Worm (Caenorhabditis elegans) whole organism, L2 larva: ENCODE data around the gene ipla-1.

Experiments used
- C34F6.9 ChIP-seq: fragments of 150-350 bp; optimal IDR thresholded peaks from 2 replicates; lab custom pipeline; 2014; ENCODE audit warnings: missing biosample characterization, missing genetic modification characterization
- F13H6.1 ChIP-seq: sonication (generic microtip); optimal IDR thresholded peaks from 2 replicates; lab custom pipeline; 2016; ENCODE audit warnings: missing genetic modification characterization, missing compliant biosample characterization
- R02D3.7 ChIP-seq: fragments of 150-350 bp; optimal IDR thresholded peaks from 2 replicates; lab custom pipeline; 2014; ENCODE audit warnings: missing biosample characterization, missing genetic modification characterization
- Y55F3AM.14 ChIP-seq: fragments of 200-800 bp; sonication (Bioruptor generic); optimal IDR thresholded peaks from 2 replicates; lab custom pipeline; 2018; ENCODE audit warnings: mild to moderate bottlenecking, missing genetic modification characterization, missing compliant biosample characterization
- ZK546.5 ChIP-seq: sonication (generic microtip); optimal IDR thresholded peaks from 2 replicates; lab custom pipeline; 2017; ENCODE audit warnings: missing biosample characterization, missing genetic modification characterization
- ceh-16 ChIP-seq: fragments of 150-350 bp; optimal IDR thresholded peaks from 2 replicates; lab custom pipeline; 2014; ENCODE audit warnings: missing biosample characterization, missing genetic modification characterization
- ceh-82 ChIP-seq: fragments of 150-350 bp; optimal IDR thresholded peaks from 2 replicates; lab custom pipeline; 2014; ENCODE audit warnings: missing biosample characterization, missing genetic modification characterization
- crh-2 ChIP-seq: sonication (generic microtip); optimal IDR thresholded peaks from 2 replicates; lab custom pipeline; 2017; ENCODE audit warnings: missing biosample characterization, missing genetic modification characterization
- egl-27 ChIP-seq: sonication (generic microtip); optimal IDR thresholded peaks from 3 replicates; lab custom pipeline; 2017; ENCODE audit warnings: missing biosample characterization, missing genetic modification reagents, missing genetic modification characterization
- elt-1 ChIP-seq: fragments of 150-350 bp; optimal IDR thresholded peaks from 2 replicates; lab custom pipeline; 2014; ENCODE audit warnings: missing biosample characterization, missing genetic modification characterization
- elt-3 ChIP-seq: sonication (generic microtip); optimal IDR thresholded peaks from 2 replicates; lab custom pipeline; 2017; ENCODE audit warnings: missing biosample characterization, missing genetic modification characterization
- lin-13 ChIP-seq: fragments of 150-350 bp; optimal IDR thresholded peaks from 2 replicates; lab custom pipeline; 2014; ENCODE audit warnings: missing biosample characterization, missing genetic modification reagents, missing genetic modification characterization
- lin-39 ChIP-seq: fragments of 150-350 bp; optimal IDR thresholded peaks from 2 replicates; lab custom pipeline; 2014; ENCODE audit warnings: missing biosample characterization, missing genetic modification reagents, missing genetic modification characterization
- mab-5 ChIP-seq: fragments of 150-350 bp; optimal IDR thresholded peaks from 2 replicates; lab custom pipeline; 2014; ENCODE audit warnings: missing biosample characterization, missing genetic modification characterization
- mbf-1 ChIP-seq: sonication (generic microtip); optimal IDR thresholded peaks from 2 replicates; lab custom pipeline; 2017; ENCODE audit warnings: missing biosample characterization, missing genetic modification characterization
- nhr-12 ChIP-seq: fragments of 150-350 bp; optimal IDR thresholded peaks from 2 replicates; lab custom pipeline; 2014; ENCODE audit warnings: missing biosample characterization, missing genetic modification characterization
- nhr-129 ChIP-seq: fragments of 150-350 bp; optimal IDR thresholded peaks from 2 replicates; lab custom pipeline; 2014; ENCODE audit warnings: missing biosample characterization, missing genetic modification characterization
- nhr-23 ChIP-seq: fragments of 150-350 bp; optimal IDR thresholded peaks from 2 replicates; lab custom pipeline; 2014; ENCODE audit warnings: missing biosample characterization, missing genetic modification reagents, missing genetic modification characterization
- nhr-237 ChIP-seq: fragments of 150-350 bp; optimal IDR thresholded peaks from 2 replicates; lab custom pipeline; 2014; ENCODE audit warnings: missing biosample characterization, missing genetic modification characterization
- nhr-6 ChIP-seq: fragments of 150-350 bp; optimal IDR thresholded peaks from 2 replicates; lab custom pipeline; 2014; ENCODE audit warnings: missing biosample characterization, missing genetic modification characterization
- nhr-77 ChIP-seq: fragments of 150-350 bp; optimal IDR thresholded peaks from 2 replicates; lab custom pipeline; 2014; ENCODE audit warnings: missing biosample characterization, missing genetic modification characterization
- peb-1 ChIP-seq: fragments of 150-350 bp; optimal IDR thresholded peaks from 2 replicates; lab custom pipeline; 2014; ENCODE audit warnings: missing biosample characterization, missing genetic modification characterization
- sem-4 ChIP-seq: fragments of 150-350 bp; optimal IDR thresholded peaks from 2 replicates; lab custom pipeline; 2014; ENCODE audit warnings: missing biosample characterization, missing genetic modification reagents, missing genetic modification characterization
- skn-1 ChIP-seq: sonication (generic microtip); optimal IDR thresholded peaks from 2 replicates; lab custom pipeline; 2017; ENCODE audit warnings: missing biosample characterization, missing genetic modification characterization
- sma-3 ChIP-seq: sonication (generic microtip); optimal IDR thresholded peaks from 2 replicates; lab custom pipeline; 2016; ENCODE audit warnings: missing genetic modification reagents, missing genetic modification characterization, missing compliant biosample characterization
- sma-9 ChIP-seq, 2 experiments: fragments of 150-350 bp in 1 of 2; sonication (generic microtip) in 1 of 2; optimal IDR thresholded peaks; 2 replicates each; lab custom pipeline; 2014 to 2016; ENCODE audit warnings: missing genetic modification characterization in 2 of 2, mild to moderate bottlenecking in 1 of 2, missing biosample characterization in 1 of 2, missing compliant biosample characterization in 1 of 2, missing genetic modification reagents in 1 of 2, moderate library complexity in 1 of 2
- snpc-4 ChIP-seq: fragments of 150-350 bp; optimal IDR thresholded peaks from 2 replicates; lab custom pipeline; 2014; ENCODE audit warnings: missing biosample characterization, missing genetic modification characterization
- unc-39 ChIP-seq: fragments of 150-350 bp; optimal IDR thresholded peaks from 2 replicates; lab custom pipeline; 2014; ENCODE audit warnings: missing biosample characterization, missing genetic modification characterization
- unc-55 ChIP-seq: fragments of 150-350 bp; sonication (generic microtip); optimal IDR thresholded peaks from 3 replicates; lab custom pipeline; 2014; ENCODE audit warnings: missing biosample characterization, missing genetic modification reagents, missing genetic modification characterization
- unc-62 ChIP-seq: fragments of 150-350 bp; optimal IDR thresholded peaks from 2 replicates; lab custom pipeline; 2014; ENCODE audit warnings: missing biosample characterization, missing genetic modification reagents, missing genetic modification characterization
- zag-1 ChIP-seq: fragments of 150-350 bp; optimal IDR thresholded peaks from 2 replicates; lab custom pipeline; 2014; ENCODE audit warnings: missing biosample characterization, missing genetic modification characterization
- ztf-1 ChIP-seq: fragments of 200-800 bp; sonication (Bioruptor generic); conservative IDR thresholded peaks from 2 replicates; pipeline ENCODE4 v1.3.6; 2022; ENCODE audit warnings: missing genetic modification characterization, missing compliant biosample characterization
- ztf-11 ChIP-seq: sonication (generic microtip); optimal IDR thresholded peaks from 2 replicates; lab custom pipeline; 2017; ENCODE audit warnings: missing biosample characterization, missing genetic modification characterization
- ztf-4 ChIP-seq: fragments of 150-350 bp; optimal IDR thresholded peaks from 2 replicates; lab custom pipeline; 2014; ENCODE audit warnings: missing biosample characterization, missing genetic modification characterization

The ipla-1 gene

ce11 chrII:4585327-4585726 lies 15.8 kb downstream of the ipla-1 start:
- TF ChIP-seq crh-2 (tag; lab: Kevin White, UChicago) (no peak), sma-9 (GFP tag; optimal IDR thresholded peaks at IDR 0.05; lab: Kevin White, UChicago) (no peak), sma-9 (tag; optimal IDR thresholded peaks at IDR 0.05; lab: Kevin White, UChicago) (no peak)

- TF ChIP-seq lin-39 (tag; lab: Kevin White, UChicago) (no peak), sem-4 (tag; lab: Kevin White, UChicago) (peak; percentile 41)
Observed at ce11 chrII:4584313-4584712, 16.8 kb downstream of the ipla-1 start.

ce11 chrII:4583203-4583912 lies 17.8 kb downstream of the ipla-1 start:
- TF ChIP-seq unc-55 (GFP tag; lab: Kevin White, UChicago) (peak; percentile 1), sma-9 (GFP tag; optimal IDR thresholded peaks at IDR 0.05; lab: Kevin White, UChicago) (no peak), sma-9 (tag; optimal IDR thresholded peaks at IDR 0.05; lab: Kevin White, UChicago) (no peak), nhr-77 (tag; lab: Kevin White, UChicago) (no peak), ceh-16 (tag; lab: Kevin White, UChicago) (peak; percentile 20)

DNA sequence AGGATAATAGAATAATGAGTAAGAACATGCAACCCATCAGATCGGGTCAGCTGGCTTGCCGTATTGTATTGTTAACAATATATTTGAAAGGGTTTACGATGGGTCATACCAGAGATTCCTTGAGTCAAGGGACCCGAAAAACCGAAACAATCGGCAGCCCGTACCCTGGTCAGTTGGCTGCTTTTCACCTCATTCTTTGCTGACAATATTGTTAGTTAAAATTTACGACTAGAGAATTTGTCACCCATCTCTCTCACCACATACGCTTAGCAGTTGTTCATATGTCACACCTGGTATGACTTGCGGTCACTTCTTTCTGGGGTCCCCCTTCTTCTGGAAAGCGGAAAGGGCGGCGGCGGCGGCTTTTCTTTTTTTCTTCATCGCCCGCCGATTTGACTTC lies 20.1 kb downstream of the ipla-1 start:
- TF ChIP-seq lin-39 (tag; lab: Kevin White, UChicago) (no peak), snpc-4 (tag; lab: Kevin White, UChicago) (no peak), elt-3 (tag; lab: Kevin White, UChicago) (no peak), elt-1 (tag; lab: Kevin White, UChicago) (no peak), nhr-237 (no peak), ceh-16 (tag; lab: Kevin White, UChicago) (no peak), unc-39 (tag; lab: Kevin White, UChicago) (no peak), nhr-12 (no peak), sma-3 (GFP tag; lab: Kevin White, UChicago) (no peak)

DNA sequence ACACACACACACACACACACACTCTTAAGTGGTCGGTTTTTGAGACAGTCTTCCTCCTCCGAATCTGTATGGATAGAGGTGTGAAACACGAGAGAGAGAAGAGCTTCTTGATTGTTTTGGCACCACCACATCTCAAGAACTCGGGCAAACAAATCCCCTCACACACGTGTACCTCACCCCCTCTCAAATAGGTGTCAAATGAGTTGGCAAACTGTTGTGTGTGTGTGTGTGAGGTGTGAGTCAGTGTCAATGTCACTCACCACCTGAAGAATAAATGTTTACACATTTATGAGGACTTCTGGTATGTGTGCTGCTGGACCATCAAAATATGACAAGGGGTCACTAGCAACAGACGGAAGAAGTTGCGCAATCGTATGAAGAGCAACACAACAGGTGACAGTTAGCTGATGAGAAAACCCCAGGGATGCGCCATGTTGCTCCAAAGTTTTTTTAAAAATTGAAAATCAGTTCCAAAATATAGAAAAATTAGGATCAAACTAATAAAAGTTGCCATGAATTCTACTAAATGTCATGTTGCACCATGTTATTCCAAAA lies 21.2 kb downstream of the ipla-1 start:
- TF ChIP-seq skn-1 (tag; lab: Kevin White, UChicago) (no peak), elt-1 (tag; lab: Kevin White, UChicago) (no peak), unc-39 (tag; lab: Kevin White, UChicago) (no peak), egl-27 (tag; lab: Kevin White, UChicago) (no peak), ztf-11 (tag; lab: Kevin White, UChicago) (no peak), mab-5 (tag; lab: Kevin White, UChicago) (no peak), nhr-12 (no peak), sma-9 (GFP tag; optimal IDR thresholded peaks at IDR 0.05; lab: Kevin White, UChicago) (no peak), sma-9 (tag; optimal IDR thresholded peaks at IDR 0.05; lab: Kevin White, UChicago) (no peak), peb-1 (no peak), nhr-237 (no peak), C34F6.9 (tag; lab: Kevin White, UChicago) (no peak), ZK546.5 (tag; lab: Kevin White, UChicago) (no peak), ztf-4 (no peak), snpc-4 (tag; lab: Kevin White, UChicago) (no peak), ztf-1 (GFP tag; lab: Robert Waterston, UW) (no peak)

DNA sequence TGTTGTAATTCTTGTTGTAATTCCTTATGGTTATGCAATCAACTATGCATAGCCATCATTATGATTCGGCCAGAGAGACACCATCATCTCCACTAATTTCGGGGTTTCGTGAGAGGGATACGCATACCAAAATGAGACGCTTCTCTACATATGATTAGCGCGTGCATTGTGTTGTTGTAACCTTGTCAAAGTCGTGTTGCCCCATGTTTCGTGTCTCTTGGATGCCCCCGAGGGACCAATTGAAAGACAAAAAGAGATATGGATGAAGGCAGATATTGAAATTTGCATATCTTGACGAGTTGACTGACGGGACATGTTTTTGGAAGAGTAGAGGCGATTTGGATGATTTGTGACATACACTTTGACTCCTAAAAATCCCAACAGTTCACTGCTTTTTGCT lies 21.8 kb downstream of the ipla-1 start:
- TF ChIP-seq lin-13 (no peak), mab-5 (tag; lab: Kevin White, UChicago) (peak; percentile 62)

DNA sequence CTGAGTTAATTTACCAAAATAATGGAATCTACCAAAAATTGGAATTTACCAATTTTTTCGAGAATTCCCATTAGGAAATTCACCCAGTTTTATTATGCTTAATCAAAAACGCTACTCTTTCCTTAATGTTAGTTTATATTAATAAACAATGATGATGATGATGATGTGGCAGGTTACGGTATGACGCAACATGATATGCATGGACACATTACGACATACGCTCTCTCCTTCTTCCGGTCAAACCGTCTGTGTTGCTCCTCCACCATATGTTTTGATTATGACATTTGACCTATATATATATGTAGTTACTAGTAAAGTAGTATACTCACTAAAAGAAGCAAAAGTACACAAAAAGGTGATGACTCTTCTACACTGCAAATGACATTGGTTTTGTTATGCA lies 23.8 kb downstream of the ipla-1 start:
- TF ChIP-seq peb-1 (no peak), ztf-11 (tag; lab: Kevin White, UChicago) (no peak), ztf-1 (GFP tag; lab: Robert Waterston, UW) (no peak), F13H6.1 (tag; lab: Kevin White, UChicago) (no peak), C34F6.9 (tag; lab: Kevin White, UChicago) (no peak), ceh-82 (tag; lab: Kevin White, UChicago) (no peak), elt-3 (tag; lab: Kevin White, UChicago) (no peak), zag-1 (tag; lab: Kevin White, UChicago) (no peak), skn-1 (tag; lab: Kevin White, UChicago) (no peak), R02D3.7 (no peak), mab-5 (tag; lab: Kevin White, UChicago) (no peak), mbf-1 (no peak), unc-62 (GFP tag; lab: Kevin White, UChicago) (no peak), nhr-129 (tag; lab: Kevin White, UChicago) (no peak), ceh-16 (tag; lab: Kevin White, UChicago) (no peak), Y55F3AM.14 (GFP tag; lab: Kevin White, UChicago) (no peak), ZK546.5 (tag; lab: Kevin White, UChicago) (no peak), nhr-6 (tag; lab: Kevin White, UChicago) (no peak), snpc-4 (tag; lab: Kevin White, UChicago) (no peak), nhr-23 (tag; lab: Kevin White, UChicago) (no peak)
